Worm (Caenorhabditis elegans) whole organism, dauer: ENCODE measurements around the gene nlp-17.

ENCODE experiments used
- unc-62 ChIP-seq: sonication (generic microtip); optimal IDR thresholded peaks from 2 replicates; lab custom pipeline; 2017; ENCODE audit warnings: missing biosample characterization, missing genetic modification reagents, missing genetic modification characterization

nlp-17 gene

ce11 chrIV:13505662-13506061 is at the start of gene nlp-17:
nlp-17 (minus strand) TSS chrIV:13505762.
- no peak for TF ChIP-seq unc-62 (GFP tag; lab: Kevin White, UChicago)

ce11 chrIV:13554350-13554749 is 48.8 kb upstream of the nlp-17 start:
- no peak for TF ChIP-seq unc-62 (GFP tag; lab: Kevin White, UChicago)

ce11 chrIV:13549350-13549749 is 43.8 kb upstream of the nlp-17 start:
- no peak for TF ChIP-seq unc-62 (GFP tag; lab: Kevin White, UChicago)

- TF ChIP-seq unc-62 (GFP tag; lab: Kevin White, UChicago), result no peak
These were observed 42.6 kb upstream of the nlp-17 start, which contains the start of gene F52G2.3 for ce11 chrIV:13548188-13548587. F52G2.3 (minus strand) TSS chrIV:13548230.

ce11 chrIV:13540165-13540564 is 34.6 kb upstream of the nlp-17 start, which contains the start of gene rsd-2:
rsd-2 (minus strand) TSS chrIV:13540265.
- no peak for TF ChIP-seq unc-62 (GFP tag; lab: Kevin White, UChicago)

- no peak for TF ChIP-seq unc-62 (GFP tag; lab: Kevin White, UChicago)
These were observed 33.3 kb upstream of the nlp-17 start for ce11 chrIV:13538901-13539300.

ce11 chrIV:13525223-13525622 is 19.7 kb upstream of the nlp-17 start:
- TF ChIP-seq unc-62 (GFP tag; lab: Kevin White, UChicago), result no peak

ce11 chrIV:13521785-13522184 is 16.2 kb upstream of the nlp-17 start, which contains the start of gene dcap-2:
dcap-2 (minus strand) TSS chrIV:13521870.
- TF ChIP-seq unc-62 (GFP tag; lab: Kevin White, UChicago), result no peak

- no peak for TF ChIP-seq unc-62 (GFP tag; lab: Kevin White, UChicago)
These were observed 7.4 kb upstream of the nlp-17 start for ce11 chrIV:13513010-13513409.

ce11 chrIV:13512112-13512569 is 6.6 kb upstream of the nlp-17 start, which contains the start of gene puf-3:
puf-3 (minus strand) TSS chrIV:13512162.
- TF ChIP-seq unc-62 (GFP tag; lab: Kevin White, UChicago), result no peak

- TF ChIP-seq unc-62 (GFP tag; lab: Kevin White, UChicago), result no peak
These were observed 4.5 kb upstream of the nlp-17 start for ce11 chrIV:13510049-13510448.

- TF ChIP-seq unc-62 (GFP tag; lab: Kevin White, UChicago), result no peak
These were observed 3.4 kb upstream of the nlp-17 start, which contains the start of gene afmd-2 for ce11 chrIV:13508924-13509323. afmd-2 (plus strand) TSS chrIV:13509224.

- no peak for TF ChIP-seq unc-62 (GFP tag; lab: Kevin White, UChicago)
These were observed 418 bp downstream of the nlp-17 start, which contains the start of gene seld-1 for ce11 chrIV:13505144-13505543. seld-1 (plus strand) TSS chrIV:13505444.

ce11 chrIV:13502806-13503363 is 2.7 kb downstream of the nlp-17 start, which contains the start of gene tbc-9:
tbc-9 (minus strand) TSS chrIV:13502856.
- no peak for TF ChIP-seq unc-62 (GFP tag; lab: Kevin White, UChicago)

ce11 chrIV:13493719-13494118 is 11.8 kb downstream of the nlp-17 start:
- TF ChIP-seq unc-62 (GFP tag; lab: Kevin White, UChicago), result no peak

- TF ChIP-seq unc-62 (GFP tag; lab: Kevin White, UChicago), result no peak
These were observed 13.3 kb downstream of the nlp-17 start, which contains the start of gene Y45F10A.7 for ce11 chrIV:13492271-13492670. Y45F10A.7 (plus strand) TSS chrIV:13492571.

ce11 chrIV:13487596-13487995 is 18.0 kb downstream of the nlp-17 start:
- TF ChIP-seq unc-62 (GFP tag; lab: Kevin White, UChicago), result no peak
